Fruit fly (Drosophila melanogaster) whole organism, prepupa: ENCODE data around the gene GstD8.

Experiments
- CG3032 ChIP-seq: fragments of 200-800 bp; optimal IDR thresholded peaks from 2 replicates; lab custom pipeline; 2019; ENCODE audit warnings: missing biosample characterization, mild to moderate bottlenecking, missing genetic modification characterization, moderate library complexity
- CG31627 ChIP-seq: fragments of 200-800 bp; sonication (Bioruptor generic); optimal IDR thresholded peaks from 3 replicates; lab custom pipeline; 2016; ENCODE audit warnings: missing biosample characterization, missing genetic modification characterization
- CG8319 ChIP-seq: fragments of 200-800 bp; sonication (Bioruptor generic); optimal IDR thresholded peaks from 3 replicates; lab custom pipeline; 2016; ENCODE audit warnings: missing biosample characterization, missing genetic modification characterization
- CG9139 ChIP-seq: fragments of 200-800 bp; sonication (Bioruptor generic); optimal IDR thresholded peaks from 3 replicates; lab custom pipeline; 2017; ENCODE audit warnings: missing biosample characterization, mild to moderate bottlenecking, missing genetic modification characterization
- Lpt ChIP-seq: fragments of 200-800 bp; sonication (Bioruptor generic); optimal IDR thresholded peaks from 3 replicates; lab custom pipeline; 2016; ENCODE audit warnings: missing biosample characterization, missing genetic modification characterization
- cyc ChIP-seq: fragments of 200-800 bp; sonication (Bioruptor generic); optimal IDR thresholded peaks from 3 replicates; lab custom pipeline; 2016; ENCODE audit warnings: missing biosample characterization, missing genetic modification characterization

dm6 chr3R:12383784-12384183, 4.0 kb downstream of the GstD8 start:
- no peak for TF ChIP-seq CG3032 (tag; lab: Kevin White, UChicago)
- no peak for TF ChIP-seq CG9139 (GFP tag; lab: Kevin White, UChicago)
- TF ChIP-seq Lpt (GFP tag; lab: Kevin White, UChicago), result no peak
- TF ChIP-seq CG31627 (GFP tag; lab: Kevin White, UChicago), result no peak
- TF ChIP-seq CG8319 (GFP tag; lab: Kevin White, UChicago), result no peak
- no peak for TF ChIP-seq cyc (GFP tag; lab: Kevin White, UChicago)
